Worm (Caenorhabditis elegans): Measurements from ENCODE around the gene cyp-25A1.

ce11 chrIII:3798416-3798815 is 34.0 kb upstream of the cyp-25A1 start:
- TF ChIP-seq C38D4.7 (GFP tag; optimal IDR thresholded peaks at IDR 0.05): no peak
- TF ChIP-seq sdc-2 (tag; optimal IDR thresholded peaks at IDR 0.05): no peak
- TF ChIP-seq ama-1 (optimal IDR thresholded peaks at IDR 0.05): no peak
- no peak for TF ChIP-seq dve-1 (tag; optimal IDR thresholded peaks at IDR 0.05)
- no peak for TF ChIP-seq ceh-34 (tag; optimal IDR thresholded peaks at IDR 0.05)
- TF ChIP-seq hlh-30 (tag; optimal IDR thresholded peaks at IDR 0.05; ENCODE audit: insufficient read depth): no peak
- TF ChIP-seq fkh-10 (GFP tag; optimal IDR thresholded peaks at IDR 0.05): no peak
- TF ChIP-seq hlh-8 (tag; optimal IDR thresholded peaks at IDR 0.05): no peak
- TF ChIP-seq ets-4 (tag; optimal IDR thresholded peaks at IDR 0.05): no peak
- no peak for TF ChIP-seq elt-2 (tag; optimal IDR thresholded peaks at IDR 0.05)

Measured in whole organism, late embryonic.